Worm (Caenorhabditis elegans): Measurements from ENCODE around the gene F16G10.14.

- TF ChIP-seq ztf-29 (GFP tag; IDR thresholded peaks at IDR 0.05) (no peak), flt-1 (GFP tag; IDR thresholded peaks at IDR 0.05) (no peak), med-1 (GFP tag; optimal IDR thresholded peaks at IDR 0.05; ENCODE audit: insufficient read depth) (no peak), klf-2 (GFP tag; conservative IDR thresholded peaks at IDR 0.05) (no peak), ztf-23 (GFP tag; IDR thresholded peaks at IDR 0.05) (no peak), tab-1 (GFP tag; IDR thresholded peaks at IDR 0.05) (no peak)
Observed at ce11 chrII:2442243-2442642, 43.5 kb upstream of the F16G10.14 start.
